Worm (Caenorhabditis elegans): ENCODE measurements around the gene T13F3.8.

- TF ChIP-seq unc-39 (tag; optimal IDR thresholded peaks at IDR 0.05) (no peak), sea-2 (GFP tag; optimal IDR thresholded peaks at IDR 0.05) (no peak), nhr-237 (tag; optimal IDR thresholded peaks at IDR 0.05) (no peak), snpc-4 (tag; optimal IDR thresholded peaks at IDR 0.05) (no peak)
Measured at ce11 chrV:16266514-16266913, 3.1 kb upstream of the T13F3.8 start, which contains the start of gene T13F3.4.
